Fruit fly (Drosophila melanogaster): ENCODE measurements around the gene AMPKalpha.

The AMPKalpha gene

DNA sequence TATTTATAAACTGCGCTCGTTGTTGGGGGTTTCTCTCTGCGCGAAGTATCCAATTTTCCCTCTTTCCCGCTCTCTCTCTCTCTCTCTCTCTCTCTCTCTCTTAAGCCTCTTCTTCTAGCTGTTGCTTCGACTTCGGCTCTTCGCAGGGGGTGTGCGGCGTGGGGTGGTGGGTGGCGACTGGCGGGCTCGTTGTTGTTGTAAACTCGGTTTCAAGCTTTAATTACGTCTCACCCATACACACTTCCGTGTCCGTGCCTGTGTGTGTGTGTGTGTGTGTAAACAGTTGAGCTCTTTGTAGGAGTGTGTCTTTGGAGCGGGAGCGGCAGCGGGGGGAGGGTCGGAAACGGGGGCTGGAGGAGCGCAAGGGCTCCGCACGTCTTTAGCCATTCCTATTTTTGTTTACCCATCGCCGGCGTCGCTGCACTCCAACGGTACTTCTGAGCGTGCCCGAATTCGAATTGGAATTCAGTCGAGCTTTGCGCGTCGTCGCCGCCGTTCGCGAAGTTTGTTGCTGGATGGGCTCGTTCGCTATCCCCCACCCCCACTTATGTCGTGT, 12.9 kb downstream of the AMPKalpha start (continued):
- no peak for TF ChIP-seq gfzf (GFP tag; optimal IDR thresholded peaks at IDR 0.05)
- peak; percentile 48 for TF ChIP-seq nom (GFP tag; optimal IDR thresholded peaks at IDR 0.05)
- peak; percentile 5 for TF ChIP-seq nerfin-1 (tag; optimal IDR thresholded peaks at IDR 0.05)
- TF ChIP-seq lab (GFP tag; optimal IDR thresholded peaks at IDR 0.05) = peak; percentile 27
- TF ChIP-seq CG9215 (GFP tag; IDR thresholded peaks at IDR 0.05) = no peak
- peak; percentile 36; the same call in 1 of the 3 replicates for TF ChIP-seq Doc3 (GFP tag; IDR thresholded peaks at IDR 0.05; ENCODE audit: partially characterized antibody)
- TF ChIP-seq scrt (GFP tag; optimal IDR thresholded peaks at IDR 0.05) = peak; percentile 73
- TF ChIP-seq crol (GFP tag; IDR thresholded peaks at IDR 0.05) = peak; percentile 95
- 0 out of 3 replicates have a peak, but pooled peaks have one; percentile 19 for TF ChIP-seq otp (GFP tag; IDR thresholded peaks at IDR 0.05)
- peak; percentile 11 for TF ChIP-seq ATbp (GFP tag; optimal IDR thresholded peaks at IDR 0.05)
- TF ChIP-seq Trl (optimal IDR thresholded peaks at IDR 0.05) = peak; percentile 81 to 86
- no peak for TF ChIP-seq Trl (GFP tag; optimal IDR thresholded peaks at IDR 0.05)
- peak; percentile 86 for TF ChIP-seq sug (tag; optimal IDR thresholded peaks at IDR 0.05)
- no peak for TF ChIP-seq hb (GFP tag; IDR thresholded peaks at IDR 0.05; ENCODE audit: partially characterized antibody)
- TF ChIP-seq Adf1 (GFP tag; IDR thresholded peaks at IDR 0.05) = peak; percentile 51
- TF ChIP-seq CG5953 (GFP tag; IDR thresholded peaks at IDR 0.05) = no peak
- TF ChIP-seq PHDP (tag; optimal IDR thresholded peaks at IDR 0.05) = peak; percentile 8
- no peak for TF ChIP-seq Nf-YB (GFP tag; optimal IDR thresholded peaks at IDR 0.05)
- TF ChIP-seq CG16779 (GFP tag; IDR thresholded peaks at IDR 0.05) = no peak
- TF ChIP-seq chinmo (GFP tag; IDR thresholded peaks at IDR 0.05; ENCODE audit: partially characterized antibody) = 0 out of 4 replicates have a peak, but pooled peaks have one; percentile 30
- TF ChIP-seq cad (GFP tag; optimal IDR thresholded peaks at IDR 0.05) = no peak
- peak; percentile 78 for TF ChIP-seq cg (GFP tag; optimal IDR thresholded peaks at IDR 0.05)
- no peak for TF ChIP-seq tna (GFP tag; IDR thresholded peaks at IDR 0.05; ENCODE audit: partially characterized antibody)
- peak; percentile 38; the same call in 1 of the 3 replicates for TF ChIP-seq Aef1 (GFP tag; IDR thresholded peaks at IDR 0.05)
- peak; percentile 67 for TF ChIP-seq z (GFP tag; IDR thresholded peaks at IDR 0.05)
- no peak for TF ChIP-seq Sox100B (GFP tag; optimal IDR thresholded peaks at IDR 0.05)
- TF ChIP-seq Ravus (GFP tag; IDR thresholded peaks at IDR 0.05) = no peak
- peak; percentile 58 for TF ChIP-seq ci (GFP tag; IDR thresholded peaks at IDR 0.05)
- TF ChIP-seq CG11093 (GFP tag; IDR thresholded peaks at IDR 0.05) = no peak
- TF ChIP-seq CG4424 (GFP tag; optimal IDR thresholded peaks at IDR 0.05) = no peak
- TF ChIP-seq Hand (GFP tag; optimal IDR thresholded peaks at IDR 0.05) = no peak
- no peak for TF ChIP-seq HHEX (GFP tag; optimal IDR thresholded peaks at IDR 0.05)
- TF ChIP-seq CG17385 (GFP tag; optimal IDR thresholded peaks at IDR 0.05) = peak; percentile 73
- no peak for TF ChIP-seq CG7786 (GFP tag; optimal IDR thresholded peaks at IDR 0.05)
- TF ChIP-seq D19A (tag; optimal IDR thresholded peaks at IDR 0.05) = no peak
- TF ChIP-seq Eip74EF (GFP tag; optimal IDR thresholded peaks at IDR 0.05) = peak in 1 of 2 experiments; percentile 55
- peak; percentile 79 for TF ChIP-seq Deaf1 (tag; optimal IDR thresholded peaks at IDR 0.05)
- TF ChIP-seq CG12236 (GFP tag; optimal IDR thresholded peaks at IDR 0.05) = no peak
- no peak for TF ChIP-seq Atf-2 (GFP tag; optimal IDR thresholded peaks at IDR 0.05)
- peak; percentile 3 for TF ChIP-seq CG6254 (GFP tag; optimal IDR thresholded peaks at IDR 0.05)
- no peak for TF ChIP-seq CG33557 (GFP tag; optimal IDR thresholded peaks at IDR 0.05)
- TF ChIP-seq CG8924 (tag; optimal IDR thresholded peaks at IDR 0.05) = no peak
- TF ChIP-seq Ets97D (GFP tag; optimal IDR thresholded peaks at IDR 0.05) = no peak
- TF ChIP-seq ssp (GFP tag; IDR thresholded peaks at IDR 0.05) = no peak
- TF ChIP-seq CG12659 (GFP tag; optimal IDR thresholded peaks at IDR 0.05) = no peak
- peak; percentile 65 for TF ChIP-seq CG10543 (GFP tag; optimal IDR thresholded peaks at IDR 0.05)
- TF ChIP-seq CG4360 (GFP tag; IDR thresholded peaks at IDR 0.05) = peak; percentile 78

Measured in whole organism, embryonic.